Fruit fly (Drosophila melanogaster) whole organism, adult: ENCODE results near the gene CG13014.

Source experiments
- CG11617 ChIP-seq: fragments of 200-800 bp; sonication (Bioruptor generic); optimal IDR thresholded peaks from 2 replicates; lab custom pipeline; 2017; ENCODE audit warnings: mild to moderate bottlenecking, missing biosample characterization, missing genetic modification reagents, missing genetic modification characterization
- CG12768 ChIP-seq: fragments of 200-800 bp; sonication (Bioruptor generic); optimal IDR thresholded peaks from 2 replicates; lab custom pipeline; 2017; ENCODE audit warnings: missing biosample characterization, missing genetic modification characterization, mild to moderate bottlenecking, moderate library complexity, missing genetic modification reagents
- CG14711 ChIP-seq: fragments of 200-800 bp; sonication (Bioruptor generic); optimal IDR thresholded peaks from 2 replicates; lab custom pipeline; 2018; ENCODE audit warnings: missing biosample characterization, mild to moderate bottlenecking, missing genetic modification characterization, moderate library complexity
- CG1620 ChIP-seq: fragments of 200-800 bp; sonication (Bioruptor generic); optimal IDR thresholded peaks from 2 replicates; lab custom pipeline; 2016; ENCODE audit warnings: missing biosample characterization, missing genetic modification characterization
- CG33017 ChIP-seq: fragments of 200-800 bp; sonication (Bioruptor generic); optimal IDR thresholded peaks from 2 replicates; lab custom pipeline; 2018; ENCODE audit warnings: missing biosample characterization, mild to moderate bottlenecking, missing genetic modification characterization, moderate library complexity
- CG5204 ChIP-seq: fragments of 200-800 bp; sonication (Bioruptor generic); optimal IDR thresholded peaks from 2 replicates; lab custom pipeline; 2016; ENCODE audit warnings: missing biosample characterization, missing genetic modification characterization
- CG7045 ChIP-seq: fragments of 200-800 bp; sonication (Bioruptor generic); optimal IDR thresholded peaks from 2 replicates; lab custom pipeline; 2017; ENCODE audit warnings: missing biosample characterization, mild to moderate bottlenecking, missing genetic modification characterization
- CG7101 ChIP-seq: fragments of 200-800 bp; sonication (Bioruptor generic); optimal IDR thresholded peaks from 2 replicates; lab custom pipeline; 2018; ENCODE audit warnings: missing biosample characterization, mild to moderate bottlenecking, missing genetic modification characterization, moderate library complexity
- Clk ChIP-seq: fragments of 200-800 bp; sonication (Bioruptor generic); optimal IDR thresholded peaks from 2 replicates; lab custom pipeline; 2017; ENCODE audit warnings: missing biosample characterization, missing genetic modification characterization
- Crg-1 ChIP-seq: fragments of 200-800 bp; sonication (Bioruptor generic); optimal IDR thresholded peaks from 2 replicates; lab custom pipeline; 2016; ENCODE audit warnings: missing biosample characterization, missing genetic modification characterization
- Hr96 ChIP-seq: fragments of 200-800 bp; sonication (Bioruptor generic); optimal IDR thresholded peaks from 2 replicates; lab custom pipeline; 2016; ENCODE audit warnings: missing biosample characterization, missing genetic modification characterization
- Mnt ChIP-seq: fragments of 200-800 bp; sonication (Bioruptor generic); optimal IDR thresholded peaks from 2 replicates; lab custom pipeline; 2016; ENCODE audit warnings: missing biosample characterization, mild to moderate bottlenecking, missing genetic modification characterization
- bab1 ChIP-seq: fragments of 200-800 bp; sonication (Bioruptor generic); optimal IDR thresholded peaks from 3 replicates; lab custom pipeline; 2019; ENCODE audit warnings: missing biosample characterization, mild to moderate bottlenecking, missing genetic modification characterization, moderate library complexity
- cic ChIP-seq: fragments of 200-800 bp; sonication (Bioruptor generic); optimal IDR thresholded peaks from 2 replicates; lab custom pipeline; 2017; ENCODE audit warnings: missing biosample characterization, mild to moderate bottlenecking, missing genetic modification characterization, moderate library complexity
- cnc ChIP-seq, 2 experiments: fragments of >200 bp; optimal IDR thresholded peaks; 2 replicates each; lab custom pipeline; 2017
- kay ChIP-seq: fragments of 200-800 bp; sonication (Bioruptor generic); peaks from one replicate; lab custom pipeline; 2016; ENCODE audit warnings: missing biosample characterization, missing genetic modification characterization, borderline replicate concordance
- ovo ChIP-seq: fragments of 200-800 bp; sonication (Bioruptor generic); optimal IDR thresholded peaks from 2 replicates; lab custom pipeline; 2016; ENCODE audit warnings: missing biosample characterization, missing genetic modification characterization
- pad ChIP-seq: fragments of 200-800 bp; sonication (Bioruptor generic); optimal IDR thresholded peaks from 3 replicates; lab custom pipeline; 2017; ENCODE audit warnings: missing biosample characterization, missing genetic modification characterization, mild to moderate bottlenecking, moderate library complexity, missing genetic modification reagents
- tj ChIP-seq: fragments of 200-800 bp; sonication (Bioruptor generic); optimal IDR thresholded peaks from 3 replicates; lab custom pipeline; 2017; ENCODE audit warnings: missing biosample characterization, mild to moderate bottlenecking, missing genetic modification characterization, moderate library complexity
- toe ChIP-seq: fragments of 200-800 bp; sonication (Bioruptor generic); optimal IDR thresholded peaks from 2 replicates; lab custom pipeline; 2016; ENCODE audit warnings: missing biosample characterization, missing genetic modification characterization

The CG13014 gene

DNA sequence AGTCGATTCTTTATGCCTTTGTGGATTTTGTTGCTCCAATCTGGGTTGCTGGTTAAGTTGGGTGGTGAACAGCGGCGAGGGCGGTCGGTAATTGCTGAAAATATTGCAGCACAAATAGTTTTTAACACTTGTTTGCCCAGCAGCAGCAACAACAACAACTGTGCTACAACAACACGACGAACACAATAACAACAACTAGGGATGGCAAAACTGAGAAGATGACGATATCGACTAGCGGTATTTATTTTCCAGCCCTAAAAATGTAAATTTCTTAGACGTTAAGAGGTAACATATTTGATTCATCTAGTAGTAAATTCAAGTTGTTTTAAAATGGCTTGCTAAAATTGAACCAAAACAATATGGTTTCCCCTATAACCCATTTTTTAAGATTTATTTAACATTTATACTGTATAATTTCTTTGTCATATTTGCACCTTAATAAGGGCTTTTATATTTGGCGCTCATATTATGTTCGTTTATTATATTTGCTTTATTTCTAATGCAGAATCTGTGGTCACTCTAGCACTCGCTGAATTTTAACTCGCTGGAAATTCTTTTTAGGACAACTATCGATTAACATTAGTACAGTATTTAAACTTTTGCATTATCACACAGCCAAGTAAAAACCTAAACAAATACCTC, 10.8 kb downstream of the CG13014 start:
- peak; percentile 3 for TF ChIP-seq CG11617
- peak; percentile 5 for TF ChIP-seq bab1 (GFP tag; lab: Kevin White, UChicago)
- peak; percentile 8 for TF ChIP-seq tj (GFP tag; lab: Kevin White, UChicago)
- no peak for TF ChIP-seq Mnt
- TF ChIP-seq cnc (optimal IDR thresholded peaks at IDR 0.05; lab: Kevin White, UChicago): no peak
- no peak for TF ChIP-seq CG7045
- no peak for TF ChIP-seq Clk
- peak; percentile 33 for TF ChIP-seq toe
- TF ChIP-seq Hr96 (GFP tag; lab: Kevin White, UChicago): no peak
- peak; percentile 3 for TF ChIP-seq cic (GFP tag; lab: Kevin White, UChicago)
- no peak for TF ChIP-seq Crg-1
- TF ChIP-seq pad: no peak
- TF ChIP-seq CG33017: no peak
- no peak for TF ChIP-seq kay (GFP tag; lab: Kevin White, UChicago)
- TF ChIP-seq CG12768 (GFP tag; lab: Kevin White, UChicago): no peak
- peak; percentile 55 for TF ChIP-seq ovo (GFP tag; lab: Kevin White, UChicago)
- peak; percentile 21 for TF ChIP-seq CG7101 (tag; lab: Kevin White, UChicago)
- TF ChIP-seq CG1620 (GFP tag; lab: Kevin White, UChicago): peak; percentile 39
- TF ChIP-seq CG14711 (tag; lab: Kevin White, UChicago): peak; percentile 42
- no peak for TF ChIP-seq CG5204 (GFP tag; lab: Kevin White, UChicago)

DNA sequence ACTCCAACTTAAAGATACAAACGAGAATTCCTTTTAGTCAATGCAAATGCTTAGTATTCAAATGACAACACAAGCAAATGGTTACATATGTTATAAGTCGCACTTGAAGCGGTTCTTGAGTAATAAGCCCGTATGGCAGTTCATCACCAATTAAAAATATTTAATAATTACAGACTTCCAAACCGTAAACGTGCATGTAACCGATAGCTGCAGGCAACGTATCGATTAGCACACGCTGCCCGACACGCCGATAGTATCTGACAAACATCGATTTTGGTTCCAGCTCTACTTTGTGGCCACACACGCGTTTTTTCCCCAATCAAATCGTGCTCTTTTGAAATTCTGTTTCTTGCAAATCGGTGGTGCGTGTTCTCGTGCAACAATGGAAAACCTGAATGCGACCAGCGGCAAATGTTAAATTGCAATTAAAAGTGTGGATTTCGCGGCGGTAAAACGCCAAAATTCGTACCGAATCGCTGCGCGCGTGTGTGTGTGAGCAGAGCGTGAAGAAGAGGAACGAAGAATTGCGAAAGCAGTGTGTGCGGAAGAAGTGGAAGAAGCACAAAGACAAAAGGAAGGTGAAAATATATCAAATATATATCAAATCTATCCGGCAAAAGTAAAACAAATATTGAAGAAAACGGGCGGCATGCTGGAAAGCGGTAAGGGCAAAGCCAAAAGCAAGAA, 11.4 kb downstream of the CG13014 start, which contains the start of the genes CG9784 and Nup153:
Gene CG9784 (minus strand): TSS at position 238 of the 687 bp plus-strand sequence.
Gene Nup153 (plus strand): TSS at position 264 of the 687 bp plus-strand sequence.
- TF ChIP-seq CG5204 (GFP tag; lab: Kevin White, UChicago) (no peak), CG1620 (GFP tag; lab: Kevin White, UChicago) (peak; percentile 20), pad (peak; percentile 20), Mnt (peak; percentile 91), cnc (optimal IDR thresholded peaks at IDR 0.05; lab: Kevin White, UChicago) (no peak), bab1 (GFP tag; lab: Kevin White, UChicago) (peak; percentile 45), CG11617 (no peak), CG7101 (tag; lab: Kevin White, UChicago) (peak; percentile 11), Crg-1 (no peak)

DNA sequence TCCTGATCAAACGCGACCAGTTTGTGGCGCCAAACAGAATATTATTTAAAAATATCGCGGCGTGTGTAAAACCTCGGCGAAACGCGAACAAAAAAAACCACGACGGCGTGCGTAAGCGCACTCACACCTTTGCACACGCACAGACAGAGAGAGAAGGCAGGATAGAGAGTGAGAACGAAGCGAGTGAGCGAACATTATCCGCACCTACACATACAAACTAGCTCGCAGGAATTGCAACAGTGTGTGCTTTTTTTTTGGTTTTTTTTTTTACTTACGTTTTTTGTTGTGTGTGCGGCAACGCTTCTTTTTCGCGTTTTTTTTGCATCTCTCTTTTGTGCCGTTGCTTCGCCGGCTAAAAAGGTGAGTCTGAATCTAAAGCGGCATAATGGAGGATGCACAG, 12.1 kb downstream of the CG13014 start:
- no peak for TF ChIP-seq ovo (GFP tag; lab: Kevin White, UChicago)
- TF ChIP-seq Mnt: no peak
- peak; percentile 77 for TF ChIP-seq cic (GFP tag; lab: Kevin White, UChicago)
- TF ChIP-seq tj (GFP tag; lab: Kevin White, UChicago): peak; percentile 29
- TF ChIP-seq Hr96 (GFP tag; lab: Kevin White, UChicago): no peak
- TF ChIP-seq CG5204 (GFP tag; lab: Kevin White, UChicago): no peak
- TF ChIP-seq CG7045: no peak
- peak; percentile 45 for TF ChIP-seq CG12768 (GFP tag; lab: Kevin White, UChicago)

DNA sequence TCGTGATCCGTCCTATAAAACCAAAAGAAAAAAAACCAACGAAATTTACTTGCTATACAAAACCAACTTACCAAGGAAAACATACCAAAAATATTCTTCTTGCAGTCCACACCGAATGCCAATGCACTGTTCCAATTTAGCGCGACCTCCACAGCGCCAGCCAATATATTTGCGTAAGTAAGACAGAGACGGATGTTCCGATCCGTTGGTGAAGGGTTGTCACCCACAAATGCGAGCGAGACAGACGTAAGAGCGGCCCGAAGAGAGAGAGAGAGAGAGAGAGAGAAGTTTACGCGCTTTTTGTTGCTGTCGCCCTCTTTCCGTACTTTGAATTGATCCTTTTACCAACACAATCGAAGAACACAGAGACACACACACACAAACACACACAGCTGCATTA, 20.2 kb downstream of the CG13014 start:
- TF ChIP-seq CG33017 (no peak), Mnt (no peak), CG14711 (tag; lab: Kevin White, UChicago) (peak; percentile 71), bab1 (GFP tag; lab: Kevin White, UChicago) (no peak), cnc (optimal IDR thresholded peaks at IDR 0.05; lab: Kevin White, UChicago) (no peak), Hr96 (GFP tag; lab: Kevin White, UChicago) (no peak)

DNA sequence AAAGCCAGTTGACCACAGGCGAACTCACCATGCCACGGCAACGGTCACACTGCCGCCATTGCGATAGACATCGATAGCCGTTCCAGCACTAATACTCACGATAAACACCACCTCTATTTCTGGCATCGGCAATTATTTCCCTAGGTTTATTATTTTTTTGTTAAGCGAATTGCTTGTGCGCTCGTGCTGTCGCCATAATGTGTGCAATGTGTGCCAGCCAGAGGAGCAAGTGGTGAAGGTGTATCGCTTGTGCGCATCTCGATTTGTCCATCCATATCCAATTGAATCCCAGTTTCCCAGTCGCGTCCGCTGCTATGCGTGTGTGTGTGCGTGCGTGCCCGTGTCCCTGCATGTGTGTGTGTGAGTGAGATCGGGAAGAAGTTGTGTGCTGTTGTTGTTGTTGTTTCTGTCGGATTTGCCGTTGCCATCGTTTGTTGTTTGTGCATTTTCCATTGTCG, 23.0 kb downstream of the CG13014 start, which contains the start of gene mbt:
Gene mbt (plus strand): TSS at position 85 of the 458 bp plus-strand sequence.
- TF ChIP-seq Hr96 (GFP tag; lab: Kevin White, UChicago) (no peak), tj (GFP tag; lab: Kevin White, UChicago) (peak; percentile 43), CG33017 (peak; percentile 6), Mnt (peak; percentile 51), cic (GFP tag; lab: Kevin White, UChicago) (no peak), CG5204 (GFP tag; lab: Kevin White, UChicago) (no peak), ovo (GFP tag; lab: Kevin White, UChicago) (no peak), CG11617 (peak; percentile 29), Crg-1 (peak; percentile 39), pad (peak; percentile 42), CG14711 (tag; lab: Kevin White, UChicago) (no peak), CG12768 (GFP tag; lab: Kevin White, UChicago) (no peak), CG7101 (tag; lab: Kevin White, UChicago) (peak; percentile 18), bab1 (GFP tag; lab: Kevin White, UChicago) (peak; percentile 30), CG1620 (GFP tag; lab: Kevin White, UChicago) (peak; percentile 31), Clk (no peak)
